Worm (Caenorhabditis elegans) whole organism, L1 larva: ENCODE measurements around the gene C18D4.6.

ENCODE experiments used
- ama-1 ChIP-seq: fragments of 150-350 bp; optimal IDR thresholded peaks from 2 replicates; lab custom pipeline; 2014
- blmp-1 ChIP-seq: fragments of 150-350 bp; optimal IDR thresholded peaks from 2 replicates; lab custom pipeline; 2014; ENCODE audit warnings: missing biosample characterization, missing genetic modification characterization
- dpl-1 ChIP-seq, 3 experiments: fragments of 150-350 bp in 2 of 3; sonication (generic microtip) in 1 of 3; optimal IDR thresholded peaks; 2 replicates each; lab custom pipeline; 2014 to 2017; ENCODE audit warnings: missing biosample characterization in 3 of 3, missing genetic modification characterization in 3 of 3, missing genetic modification reagents in 3 of 3
- egl-27 ChIP-seq, 2 experiments: fragments of 150-350 bp in 1 of 2; sonication (generic microtip); optimal IDR thresholded peaks; 3 replicates each; lab custom pipeline; 2017 to 2018; ENCODE audit warnings: missing biosample characterization in 2 of 2, missing genetic modification characterization in 2 of 2, missing genetic modification reagents in 2 of 2
- fkh-4 ChIP-seq: sonication (generic microtip); optimal IDR thresholded peaks from 2 replicates; lab custom pipeline; 2016; ENCODE audit warnings: missing compliant biosample characterization, missing genetic modification characterization, borderline replicate concordance
- mef-2 ChIP-seq: fragments of 150-350 bp; optimal IDR thresholded peaks from 2 replicates; lab custom pipeline; 2014; ENCODE audit warnings: missing biosample characterization, missing genetic modification characterization
- nhr-11 ChIP-seq: fragments of 150-350 bp; optimal IDR thresholded peaks from 2 replicates; lab custom pipeline; 2014; ENCODE audit warnings: missing biosample characterization, missing genetic modification characterization
- nhr-90 ChIP-seq: sonication (generic microtip); optimal IDR thresholded peaks from 2 replicates; lab custom pipeline; 2016; ENCODE audit warnings: mild to moderate bottlenecking, missing genetic modification characterization, missing compliant biosample characterization; ENCODE audit not compliant: poor library complexity
- unc-62 ChIP-seq: fragments of 150-350 bp; optimal IDR thresholded peaks from 2 replicates; lab custom pipeline; 2014; ENCODE audit warnings: missing biosample characterization, missing genetic modification reagents, missing genetic modification characterization
- unc-98 ChIP-seq: fragments of 200-800 bp; sonication (Bioruptor generic); IDR thresholded peaks from 2 replicates; pipeline ENCODE4 v1.3.6; 2022; ENCODE audit warnings: missing genetic modification characterization, missing compliant biosample characterization
- zag-1 ChIP-seq: fragments of 150-350 bp; optimal IDR thresholded peaks from 2 replicates; lab custom pipeline; 2014; ENCODE audit warnings: missing biosample characterization, missing genetic modification characterization

DNA sequence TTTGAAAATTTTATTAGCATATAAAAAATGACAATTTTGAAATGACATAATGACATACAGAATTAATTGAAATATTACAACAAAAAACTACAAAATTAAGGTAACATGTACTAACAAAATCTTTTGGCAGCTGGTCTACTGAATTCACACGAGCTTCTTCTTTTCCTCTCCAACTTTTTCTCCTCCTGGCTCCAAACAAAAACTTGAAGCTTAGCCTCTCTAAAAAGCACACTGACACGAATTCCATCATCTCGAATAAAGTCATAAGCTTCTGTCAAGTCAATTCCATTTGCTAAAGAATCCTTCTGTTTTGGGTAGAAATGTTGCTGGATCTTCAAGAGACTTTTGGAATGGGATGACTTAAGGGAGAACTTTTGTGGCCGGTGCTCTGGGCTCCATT, 13.2 kb upstream of the C18D4.6 start:
- no peak for TF ChIP-seq unc-62 (GFP tag; lab: Kevin White, UChicago)
- no peak for TF ChIP-seq ama-1
- no peak for TF ChIP-seq zag-1 (tag; lab: Kevin White, UChicago)
- no peak for TF ChIP-seq mef-2 (tag; lab: Kevin White, UChicago)
- TF ChIP-seq blmp-1 (tag; lab: Kevin White, UChicago), result no peak
- TF ChIP-seq fkh-4 (tag; lab: Kevin White, UChicago), result no peak
- TF ChIP-seq dpl-1 (GFP tag; optimal IDR thresholded peaks at IDR 0.05; lab: Kevin White, UChicago), result no peak
- TF ChIP-seq egl-27 (tag; optimal IDR thresholded peaks at IDR 0.05; lab: Kevin White, UChicago), result no peak
- TF ChIP-seq unc-98 (GFP tag; lab: Robert Waterston, UW), result no peak
- TF ChIP-seq nhr-90 (tag; lab: Kevin White, UChicago), result no peak
- no peak for TF ChIP-seq nhr-11
